Worm (Caenorhabditis elegans): ENCODE results near the gene gst-41.

Gene gst-41

DNA sequence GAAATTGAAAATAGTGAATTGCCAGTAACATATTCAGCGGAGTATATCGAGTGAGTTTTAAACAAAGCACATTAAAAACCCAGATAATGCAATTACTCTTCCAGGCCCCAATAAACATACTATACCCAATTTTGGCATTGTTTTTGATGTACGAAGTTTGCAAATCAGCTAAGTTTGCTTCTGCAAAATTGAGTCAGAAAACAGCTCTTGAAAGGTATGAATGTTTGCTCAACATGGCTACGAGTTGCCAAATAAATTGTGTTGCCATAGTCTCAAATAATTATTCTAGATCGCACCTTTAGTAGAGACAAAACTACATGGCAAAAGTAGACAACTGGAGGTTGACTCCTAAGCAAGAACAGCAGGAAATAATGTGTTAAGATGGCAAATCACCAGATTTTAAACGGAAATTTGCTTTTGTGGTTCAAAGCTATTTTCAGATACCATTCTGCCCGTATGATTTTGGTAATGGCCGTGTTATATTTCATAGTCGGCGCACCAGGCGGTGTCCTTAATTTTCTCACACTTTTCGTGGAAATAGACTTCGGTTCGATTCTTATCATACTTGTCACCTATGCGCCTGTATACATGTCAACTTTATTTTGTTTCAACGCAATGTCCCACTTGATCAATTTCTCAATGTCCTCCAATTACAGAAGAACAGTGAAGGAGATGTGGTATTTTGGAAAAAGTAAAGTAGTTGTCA lies 33.5 kb upstream of the gst-41 start:
- TF ChIP-seq ztf-29 (GFP tag; IDR thresholded peaks at IDR 0.05) (no peak), flt-1 (GFP tag; IDR thresholded peaks at IDR 0.05) (no peak)

DNA sequence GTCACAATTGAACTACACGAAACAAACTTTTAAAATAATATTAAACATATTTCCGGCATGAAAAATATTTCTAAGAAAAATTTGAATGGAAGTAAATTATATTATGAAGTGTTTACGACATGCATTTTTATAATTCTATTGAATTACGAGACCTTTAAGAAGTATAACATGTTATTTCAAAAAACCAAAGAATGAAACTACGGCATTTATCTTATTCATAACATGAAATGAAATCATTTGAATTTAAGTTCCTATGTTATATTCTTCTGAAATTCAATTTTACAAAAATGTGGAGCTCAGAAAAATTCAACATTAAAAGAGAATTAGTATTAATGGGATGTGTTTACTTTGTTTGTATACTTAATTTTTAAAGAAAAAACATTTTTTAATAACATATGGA lies 31.9 kb upstream of the gst-41 start, which contains the start of gene srw-71:
TSS of gene srw-71 (minus strand) at position 101 of the 400 bp plus-strand sequence.
- TF ChIP-seq ztf-23 (GFP tag; IDR thresholded peaks at IDR 0.05): no peak
- TF ChIP-seq ztf-29 (GFP tag; IDR thresholded peaks at IDR 0.05): no peak
- TF ChIP-seq klf-2 (GFP tag; conservative IDR thresholded peaks at IDR 0.05): no peak
- no peak for TF ChIP-seq flt-1 (GFP tag; IDR thresholded peaks at IDR 0.05)
- TF ChIP-seq cog-1 (tag; optimal IDR thresholded peaks at IDR 0.05): no peak
- no peak for TF ChIP-seq T22C8.4 (GFP tag; IDR thresholded peaks at IDR 0.05)
- TF ChIP-seq med-1 (GFP tag; optimal IDR thresholded peaks at IDR 0.05; ENCODE audit: insufficient read depth): no peak

DNA sequence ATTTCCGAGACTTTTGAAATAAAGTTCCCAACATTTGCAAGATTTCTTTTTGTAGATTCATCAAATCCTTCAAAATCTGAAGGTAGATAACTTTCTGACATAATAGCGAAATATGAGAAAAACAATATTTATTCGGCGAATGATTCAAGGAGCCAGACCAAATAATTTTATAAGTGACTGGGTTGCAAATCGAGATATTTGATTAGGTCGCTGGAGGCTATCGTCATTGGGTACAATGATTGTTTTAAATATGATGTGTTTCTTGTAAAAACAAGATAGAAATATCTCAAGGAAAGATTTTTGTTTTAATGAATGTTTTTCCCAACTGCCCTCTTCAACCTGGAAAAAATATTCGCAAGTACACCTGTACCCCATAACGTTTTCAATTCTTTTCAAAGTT lies 29.8 kb upstream of the gst-41 start, which contains the start of gene srw-69:
TSS of gene srw-69 (minus strand) at position 101 of the 400 bp plus-strand sequence.
- TF ChIP-seq ztf-29 (GFP tag; IDR thresholded peaks at IDR 0.05) (no peak), cog-1 (tag; optimal IDR thresholded peaks at IDR 0.05) (no peak), T22C8.4 (GFP tag; IDR thresholded peaks at IDR 0.05) (no peak), klf-2 (GFP tag; conservative IDR thresholded peaks at IDR 0.05) (no peak), ztf-23 (GFP tag; IDR thresholded peaks at IDR 0.05) (no peak), flt-1 (GFP tag; IDR thresholded peaks at IDR 0.05) (no peak), med-1 (GFP tag; optimal IDR thresholded peaks at IDR 0.05; ENCODE audit: insufficient read depth) (no peak), ref-1 (GFP tag; conservative IDR thresholded peaks at IDR 0.05) (no peak), tab-1 (GFP tag; IDR thresholded peaks at IDR 0.05) (no peak)

DNA sequence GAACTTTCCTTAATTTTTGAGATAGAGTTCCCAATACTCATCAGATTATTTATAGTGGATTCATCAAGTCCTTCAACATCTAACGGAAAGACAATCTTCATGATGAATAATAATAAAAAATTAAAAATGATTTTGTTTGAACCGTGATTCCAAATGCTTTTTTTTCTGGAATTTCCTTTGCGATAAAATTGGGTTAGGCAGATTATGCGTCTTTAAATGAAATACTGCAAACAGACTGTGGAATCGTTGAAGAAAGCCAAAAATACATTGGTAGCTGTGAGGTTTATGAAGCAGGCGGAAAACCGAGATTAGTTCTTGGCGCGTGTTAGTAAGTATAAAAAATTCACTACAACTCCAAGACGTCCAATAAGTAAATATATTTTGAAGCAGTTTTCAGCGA lies 27.5 kb upstream of the gst-41 start, which contains the start of gene srw-68:
TSS of gene srw-68 (minus strand) at position 101 of the 400 bp plus-strand sequence.
- TF ChIP-seq cog-1 (tag; optimal IDR thresholded peaks at IDR 0.05): no peak
- no peak for TF ChIP-seq tab-1 (GFP tag; IDR thresholded peaks at IDR 0.05)
- no peak for TF ChIP-seq med-1 (GFP tag; optimal IDR thresholded peaks at IDR 0.05; ENCODE audit: insufficient read depth)
- TF ChIP-seq flt-1 (GFP tag; IDR thresholded peaks at IDR 0.05): no peak
- TF ChIP-seq ztf-23 (GFP tag; IDR thresholded peaks at IDR 0.05): no peak
- TF ChIP-seq ref-1 (GFP tag; conservative IDR thresholded peaks at IDR 0.05): no peak
- no peak for TF ChIP-seq T22C8.4 (GFP tag; IDR thresholded peaks at IDR 0.05)
- no peak for TF ChIP-seq ztf-29 (GFP tag; IDR thresholded peaks at IDR 0.05)
- TF ChIP-seq klf-2 (GFP tag; conservative IDR thresholded peaks at IDR 0.05): no peak

DNA sequence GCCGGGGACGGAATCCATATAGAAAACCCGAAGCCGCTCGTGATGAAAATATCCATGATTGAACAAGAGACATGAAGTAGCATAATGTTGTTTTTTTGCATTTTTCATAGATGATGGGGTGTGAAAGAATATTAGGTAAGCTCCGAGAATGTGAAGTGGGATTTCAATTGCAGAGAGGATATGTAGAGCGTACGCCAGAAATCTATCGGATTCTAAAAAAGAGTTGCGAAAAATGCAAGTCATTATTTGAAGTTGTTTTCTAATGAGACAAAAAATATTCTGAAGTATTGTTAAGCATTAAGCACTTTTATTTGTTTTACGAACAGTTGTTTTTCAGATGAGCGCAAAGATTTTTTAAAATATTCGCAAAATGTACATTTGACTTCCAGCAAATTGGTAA lies 25.2 kb upstream of the gst-41 start, which contains the start of gene F18E3.10:
TSS of gene F18E3.10 (minus strand) at position 101 of the 400 bp plus-strand sequence.
- TF ChIP-seq ref-1 (GFP tag; conservative IDR thresholded peaks at IDR 0.05) (no peak), cog-1 (tag; optimal IDR thresholded peaks at IDR 0.05) (no peak), T22C8.4 (GFP tag; IDR thresholded peaks at IDR 0.05) (no peak), tab-1 (GFP tag; IDR thresholded peaks at IDR 0.05) (no peak), flt-1 (GFP tag; IDR thresholded peaks at IDR 0.05) (no peak), klf-2 (GFP tag; conservative IDR thresholded peaks at IDR 0.05) (no peak), med-1 (GFP tag; optimal IDR thresholded peaks at IDR 0.05; ENCODE audit: insufficient read depth) (no peak), ztf-23 (GFP tag; IDR thresholded peaks at IDR 0.05) (no peak), ztf-29 (GFP tag; IDR thresholded peaks at IDR 0.05) (no peak)

DNA sequence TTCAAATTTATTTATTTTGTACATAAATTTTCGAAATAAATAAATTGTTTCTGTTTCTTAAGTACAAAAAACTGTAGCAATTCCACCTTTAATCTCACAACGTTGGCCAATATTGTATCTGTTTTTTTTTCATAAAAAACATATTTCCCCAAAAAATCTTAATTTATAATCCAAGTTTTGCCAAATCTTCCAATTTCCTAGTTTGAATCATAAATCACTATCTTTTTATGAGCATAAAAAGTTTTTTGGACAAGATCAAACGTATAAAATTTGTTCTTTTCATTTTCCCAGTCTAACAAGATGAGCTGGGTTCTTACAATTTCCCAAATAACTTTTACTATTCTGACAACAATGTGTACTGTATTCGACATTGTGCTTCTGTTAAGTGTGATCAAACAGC lies 21.1 kb upstream of the gst-41 start, which contains the start of gene srxa-4:
TSS of gene srxa-4 (plus strand) at position 301 of the 400 bp plus-strand sequence.
- TF ChIP-seq ref-1 (GFP tag; conservative IDR thresholded peaks at IDR 0.05) (no peak), med-1 (GFP tag; optimal IDR thresholded peaks at IDR 0.05; ENCODE audit: insufficient read depth) (no peak), klf-2 (GFP tag; conservative IDR thresholded peaks at IDR 0.05) (no peak), tab-1 (GFP tag; IDR thresholded peaks at IDR 0.05) (no peak), flt-1 (GFP tag; IDR thresholded peaks at IDR 0.05) (no peak), ztf-23 (GFP tag; IDR thresholded peaks at IDR 0.05) (no peak), T22C8.4 (GFP tag; IDR thresholded peaks at IDR 0.05) (no peak), ztf-29 (GFP tag; IDR thresholded peaks at IDR 0.05) (no peak), cog-1 (tag; optimal IDR thresholded peaks at IDR 0.05) (no peak)

DNA sequence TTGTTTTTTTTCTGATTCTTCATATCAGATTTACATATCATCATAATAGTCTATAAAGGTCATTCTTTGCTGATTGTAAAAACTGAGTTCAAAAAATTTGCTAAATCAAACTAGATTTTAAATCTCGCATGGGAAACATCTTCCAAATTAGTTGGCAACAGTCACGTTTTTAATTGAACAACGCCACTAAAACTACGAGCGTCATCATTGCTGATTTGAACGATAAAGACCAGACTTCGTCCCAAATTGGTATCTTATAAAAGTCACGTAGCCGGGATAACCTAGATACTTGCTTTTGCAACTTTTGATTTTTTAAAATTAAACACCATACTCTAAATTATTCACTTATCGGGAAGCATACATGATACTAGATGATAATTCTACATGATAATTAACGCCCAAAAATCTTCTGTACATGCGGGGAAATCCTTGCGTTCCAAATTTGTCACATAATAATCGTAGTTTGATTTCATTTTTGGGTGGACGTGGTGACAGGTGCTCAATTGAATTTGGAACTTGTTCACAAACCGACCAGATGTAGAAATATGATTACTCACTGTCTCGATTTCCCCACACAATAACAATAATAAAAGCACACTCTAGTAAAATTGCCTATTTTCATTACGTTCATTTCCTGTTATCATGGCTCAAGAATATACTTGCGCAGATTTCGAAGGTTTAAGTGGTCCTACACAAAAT lies 18.1 kb upstream of the gst-41 start, which contains the start of gene srw-67:
TSS of gene srw-67 (plus strand) at position 643 of the 699 bp plus-strand sequence.
- TF ChIP-seq ztf-29 (GFP tag; IDR thresholded peaks at IDR 0.05) (no peak), flt-1 (GFP tag; IDR thresholded peaks at IDR 0.05) (no peak), ref-1 (GFP tag; conservative IDR thresholded peaks at IDR 0.05) (no peak), klf-2 (GFP tag; conservative IDR thresholded peaks at IDR 0.05) (no peak), T22C8.4 (GFP tag; IDR thresholded peaks at IDR 0.05) (no peak), ztf-23 (GFP tag; IDR thresholded peaks at IDR 0.05) (no peak)

DNA sequence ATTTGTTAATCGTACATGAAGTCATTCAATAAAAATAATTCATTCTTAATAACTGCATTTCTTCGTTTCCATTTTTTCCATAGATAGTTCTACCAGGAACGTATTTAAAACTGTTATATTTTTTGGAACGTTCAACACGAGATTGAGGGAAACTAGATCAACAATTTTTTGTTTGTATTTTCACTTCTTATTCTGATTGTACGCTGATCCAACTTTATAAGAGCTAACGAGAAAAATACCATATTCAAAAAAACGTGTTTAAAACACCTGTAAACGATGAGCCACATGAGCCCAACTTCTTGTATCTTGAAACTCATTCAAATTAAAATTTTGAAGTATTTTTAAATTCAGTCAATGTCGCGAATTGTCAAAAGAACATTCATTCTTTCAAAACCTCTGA lies 17.5 kb upstream of the gst-41 start:
- no peak for TF ChIP-seq klf-2 (GFP tag; conservative IDR thresholded peaks at IDR 0.05)
- TF ChIP-seq cog-1 (tag; optimal IDR thresholded peaks at IDR 0.05): no peak

DNA sequence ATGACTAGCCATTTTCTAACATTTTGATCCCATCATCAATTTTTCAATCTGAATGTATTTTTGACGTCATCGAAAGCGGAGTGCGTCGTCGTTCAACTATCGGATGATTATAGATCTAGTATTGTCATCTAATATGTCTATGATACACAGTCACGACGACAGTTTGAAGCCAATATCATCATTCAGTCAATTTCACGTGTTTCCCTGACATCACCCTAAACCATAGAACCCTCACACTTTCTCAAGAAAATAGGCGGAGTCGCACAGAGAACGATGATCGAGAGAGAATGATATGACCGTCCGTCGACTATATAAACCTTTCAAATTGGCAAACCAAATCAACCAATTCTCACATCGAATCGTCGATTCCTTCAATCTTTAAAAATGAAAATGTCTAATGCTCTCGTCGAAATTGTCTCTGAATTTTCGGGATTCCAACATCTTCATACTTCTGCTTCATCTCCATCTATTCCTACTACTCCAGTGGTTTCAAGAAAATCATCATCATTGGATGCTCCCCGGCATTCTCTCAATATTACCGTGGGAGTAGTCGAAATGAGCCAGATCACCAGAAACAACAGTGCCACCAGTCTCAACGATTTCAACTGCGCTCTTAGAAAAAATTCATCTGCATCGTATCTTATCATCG lies 16.8 kb upstream of the gst-41 start, which contains the start of gene F18E3.13:
TSS of gene F18E3.13 (plus strand) at position 385 of the 649 bp plus-strand sequence.
- TF ChIP-seq tab-1 (GFP tag; IDR thresholded peaks at IDR 0.05) (no peak), klf-2 (GFP tag; conservative IDR thresholded peaks at IDR 0.05) (no peak), ref-1 (GFP tag; conservative IDR thresholded peaks at IDR 0.05) (no peak), ztf-29 (GFP tag; IDR thresholded peaks at IDR 0.05) (no peak), cog-1 (tag; optimal IDR thresholded peaks at IDR 0.05) (no peak), flt-1 (GFP tag; IDR thresholded peaks at IDR 0.05) (no peak), ztf-23 (GFP tag; IDR thresholded peaks at IDR 0.05) (no peak), med-1 (GFP tag; optimal IDR thresholded peaks at IDR 0.05; ENCODE audit: insufficient read depth) (no peak), T22C8.4 (GFP tag; IDR thresholded peaks at IDR 0.05) (no peak)
